Worm (Caenorhabditis elegans) whole organism, mixed stage, embryonic: ENCODE results near the gene bcc-1.
A peak's percentile ranks its signal among the peaks of the same experiment; 100 is the strongest.

Experiments
- M03D4.4 ChIP-seq: sonication (generic microtip); optimal IDR thresholded peaks from 2 replicates; lab custom pipeline; 2017; ENCODE audit warnings: mild to moderate bottlenecking, missing genetic modification characterization, missing compliant biosample characterization
- bed-3 ChIP-seq: fragments of 200-800 bp; sonication (Bioruptor generic); optimal IDR thresholded peaks from 3 replicates; lab custom pipeline; 2018; ENCODE audit warnings: mild to moderate bottlenecking, missing genetic modification characterization, moderate library complexity, missing compliant biosample characterization
- blmp-1 ChIP-seq: fragments of 150-350 bp; optimal IDR thresholded peaks from 2 replicates; lab custom pipeline; 2014; ENCODE audit warnings: missing biosample characterization, missing genetic modification characterization
- ceh-39 ChIP-seq: fragments of 150-350 bp; optimal IDR thresholded peaks from 2 replicates; lab custom pipeline; 2014; ENCODE audit warnings: missing biosample characterization, missing genetic modification characterization
- ceh-43 ChIP-seq: fragments of 200-800 bp; sonication (Bioruptor generic); optimal IDR thresholded peaks from 2 replicates; lab custom pipeline; 2018; ENCODE audit warnings: mild to moderate bottlenecking, missing genetic modification characterization, moderate library complexity, missing compliant biosample characterization
- ceh-83 ChIP-seq: fragments of 200-800 bp; sonication (Bioruptor generic); optimal IDR thresholded peaks from 2 replicates; lab custom pipeline; 2018; ENCODE audit warnings: mild to moderate bottlenecking, missing genetic modification characterization, missing compliant biosample characterization
- ces-1 ChIP-seq: fragments of 150-350 bp; optimal IDR thresholded peaks from 2 replicates; lab custom pipeline; 2014; ENCODE audit warnings: missing biosample characterization, missing genetic modification reagents, missing genetic modification characterization
- cnd-1 ChIP-seq: fragments of 200-800 bp; sonication (Bioruptor generic); optimal IDR thresholded peaks from 2 replicates; lab custom pipeline; 2018; ENCODE audit warnings: mild to moderate bottlenecking, missing genetic modification characterization, missing compliant biosample characterization
- drap-1 ChIP-seq: fragments of 200-800 bp; sonication (Bioruptor generic); optimal IDR thresholded peaks from 3 replicates; lab custom pipeline; 2018; ENCODE audit warnings: mild to moderate bottlenecking, missing genetic modification characterization, missing compliant biosample characterization
- elt-1 ChIP-seq: sonication (generic microtip); optimal IDR thresholded peaks from 2 replicates; lab custom pipeline; 2017; ENCODE audit warnings: missing genetic modification characterization, mild to moderate bottlenecking, missing compliant biosample characterization, antibody characterized with exemption, moderate library complexity, borderline replicate concordance; ENCODE audit not compliant: insufficient read depth
- elt-3 ChIP-seq: fragments of 150-350 bp; optimal IDR thresholded peaks from 2 replicates; lab custom pipeline; 2014; ENCODE audit warnings: missing biosample characterization, missing genetic modification characterization
- flh-1 ChIP-seq: fragments of 200-800 bp; sonication (Bioruptor generic); optimal IDR thresholded peaks from 2 replicates; lab custom pipeline; 2018; ENCODE audit warnings: mild to moderate bottlenecking, missing genetic modification characterization, moderate library complexity, missing compliant biosample characterization
- ham-2 ChIP-seq: fragments of 200-800 bp; sonication (Bioruptor generic); optimal IDR thresholded peaks from 2 replicates; lab custom pipeline; 2018; ENCODE audit warnings: mild to moderate bottlenecking, missing genetic modification characterization, missing compliant biosample characterization
- hlh-1 ChIP-seq: fragments of 150-350 bp; optimal IDR thresholded peaks from 2 replicates; lab custom pipeline; 2014; ENCODE audit warnings: missing biosample characterization, missing genetic modification reagents, missing genetic modification characterization
- lin-13 ChIP-seq: fragments of 150-350 bp; optimal IDR thresholded peaks from 2 replicates; lab custom pipeline; 2014; ENCODE audit warnings: missing biosample characterization, missing genetic modification characterization
- lin-32 ChIP-seq: fragments of 200-800 bp; sonication (Bioruptor generic); optimal IDR thresholded peaks from 2 replicates; lab custom pipeline; 2018; ENCODE audit warnings: mild to moderate bottlenecking, missing genetic modification characterization, missing compliant biosample characterization
- lsy-2 ChIP-seq: fragments of 150-350 bp; optimal IDR thresholded peaks from 2 replicates; lab custom pipeline; 2014; ENCODE audit warnings: missing biosample characterization, missing genetic modification characterization
- mab-5 ChIP-seq: fragments of 150-350 bp; optimal IDR thresholded peaks from 2 replicates; lab custom pipeline; 2014; ENCODE audit warnings: missing biosample characterization, missing genetic modification characterization
- mep-1 ChIP-seq: fragments of 150-350 bp; optimal IDR thresholded peaks from 2 replicates; lab custom pipeline; 2017; ENCODE audit warnings: missing biosample characterization, missing genetic modification reagents, missing genetic modification characterization, inconsistent platforms
- nhr-2 ChIP-seq: fragments of 150-350 bp; optimal IDR thresholded peaks from 2 replicates; lab custom pipeline; 2014; ENCODE audit warnings: missing biosample characterization, missing genetic modification characterization
- nhr-237 ChIP-seq: fragments of 150-350 bp; optimal IDR thresholded peaks from 2 replicates; lab custom pipeline; 2014; ENCODE audit warnings: missing biosample characterization, missing genetic modification characterization
- nhr-28 ChIP-seq: fragments of 150-350 bp; optimal IDR thresholded peaks from 2 replicates; lab custom pipeline; 2014; ENCODE audit warnings: missing biosample characterization, missing genetic modification characterization
- nhr-76 ChIP-seq: sonication (generic microtip); optimal IDR thresholded peaks from 2 replicates; lab custom pipeline; 2017; ENCODE audit warnings: missing biosample characterization, missing genetic modification characterization
- pha-4 ChIP-seq: fragments of 150-350 bp; optimal IDR thresholded peaks from 2 replicates; lab custom pipeline; 2018; ENCODE audit warnings: missing biosample characterization, missing genetic modification reagents, missing genetic modification characterization
- sem-2 ChIP-seq: fragments of 200-800 bp; sonication (Bioruptor generic); optimal IDR thresholded peaks from 2 replicates; lab custom pipeline; 2018; ENCODE audit warnings: mild to moderate bottlenecking, missing genetic modification characterization, missing compliant biosample characterization
- sptf-1 ChIP-seq: sonication (generic microtip); optimal IDR thresholded peaks from 2 replicates; lab custom pipeline; 2017; ENCODE audit warnings: mild to moderate bottlenecking, missing genetic modification characterization, moderate library complexity, missing compliant biosample characterization
- tbx-8 ChIP-seq: fragments of 200-800 bp; sonication (Bioruptor generic); optimal IDR thresholded peaks from 2 replicates; lab custom pipeline; 2018; ENCODE audit warnings: mild to moderate bottlenecking, missing genetic modification characterization, moderate library complexity, missing compliant biosample characterization
- unc-120 ChIP-seq: sonication (generic microtip); optimal IDR thresholded peaks from 2 replicates; lab custom pipeline; 2017; ENCODE audit warnings: missing genetic modification characterization, missing compliant biosample characterization; ENCODE audit not compliant: poor library complexity, severe bottlenecking
- unc-39 ChIP-seq: fragments of 150-350 bp; optimal IDR thresholded peaks from 2 replicates; lab custom pipeline; 2014; ENCODE audit warnings: missing biosample characterization, missing genetic modification characterization
- unc-62 ChIP-seq: fragments of 150-350 bp; optimal IDR thresholded peaks from 2 replicates; lab custom pipeline; 2014; ENCODE audit warnings: missing biosample characterization, missing genetic modification reagents, missing genetic modification characterization
- zip-8 ChIP-seq: fragments of 150-350 bp; optimal IDR thresholded peaks from 2 replicates; lab custom pipeline; 2014; ENCODE audit warnings: missing biosample characterization, missing genetic modification characterization
- ztf-11 ChIP-seq: fragments of 150-350 bp; optimal IDR thresholded peaks from 2 replicates; lab custom pipeline; 2014; ENCODE audit warnings: missing biosample characterization, missing genetic modification characterization

The bcc-1 gene

ce11 chrIV:11051963-11052362 is 40.4 kb downstream of the bcc-1 start:
- TF ChIP-seq unc-120 (no peak), M03D4.4 (tag; lab: Kevin White, UChicago) (no peak), nhr-28 (tag; lab: Kevin White, UChicago) (no peak), nhr-2 (tag; lab: Kevin White, UChicago) (no peak), flh-1 (GFP tag; lab: Kevin White, UChicago) (no peak), nhr-76 (tag; lab: Kevin White, UChicago) (no peak), cnd-1 (tag; lab: Kevin White, UChicago) (no peak), mab-5 (no peak), zip-8 (tag; lab: Kevin White, UChicago) (no peak), lin-13 (no peak), sptf-1 (tag; lab: Kevin White, UChicago) (no peak), ham-2 (GFP tag; lab: Kevin White, UChicago) (no peak), ceh-43 (no peak), ztf-11 (tag; lab: Kevin White, UChicago) (no peak), mep-1 (no peak), sem-2 (GFP tag; lab: Kevin White, UChicago) (no peak)

ce11 chrIV:11049806-11050205 is 42.5 kb downstream of the bcc-1 start, which contains the start of gene F36H1.3:
F36H1.3 (plus strand) TSS chrIV:11050128.
- TF ChIP-seq unc-39 (tag; lab: Kevin White, UChicago) (no peak), ztf-11 (tag; lab: Kevin White, UChicago) (no peak), ham-2 (GFP tag; lab: Kevin White, UChicago) (no peak), nhr-2 (tag; lab: Kevin White, UChicago) (no peak), blmp-1 (tag; lab: Kevin White, UChicago) (no peak), tbx-8 (GFP tag; lab: Kevin White, UChicago) (no peak), ceh-83 (GFP tag; lab: Kevin White, UChicago) (no peak), drap-1 (no peak), ces-1 (GFP tag; lab: Kevin White, UChicago) (no peak), lin-32 (GFP tag; lab: Kevin White, UChicago) (no peak), nhr-76 (tag; lab: Kevin White, UChicago) (no peak), nhr-237 (no peak), ceh-39 (tag; lab: Kevin White, UChicago) (no peak)

- TF ChIP-seq ham-2 (GFP tag; lab: Kevin White, UChicago) (no peak), ces-1 (GFP tag; lab: Kevin White, UChicago) (peak; percentile 79), elt-1 (no peak), unc-62 (GFP tag; lab: Kevin White, UChicago) (no peak), zip-8 (tag; lab: Kevin White, UChicago) (no peak), blmp-1 (tag; lab: Kevin White, UChicago) (no peak), cnd-1 (tag; lab: Kevin White, UChicago) (peak; percentile 18), mep-1 (no peak)
These were observed 43.5 kb downstream of the bcc-1 start, which contains the start of gene F36H1.11 for ce11 chrIV:11048871-11049270. F36H1.11 (plus strand) TSS chrIV:11049171.

ce11 chrIV:11044377-11044776 is 48.0 kb downstream of the bcc-1 start:
- TF ChIP-seq nhr-76 (tag; lab: Kevin White, UChicago) (no peak), M03D4.4 (tag; lab: Kevin White, UChicago) (no peak), elt-3 (no peak), mab-5 (no peak), unc-120 (no peak), bed-3 (no peak), ceh-43 (no peak), nhr-237 (no peak), pha-4 (tag; lab: Kevin White, UChicago) (no peak), unc-62 (GFP tag; lab: Kevin White, UChicago) (no peak), ces-1 (GFP tag; lab: Kevin White, UChicago) (no peak), lsy-2 (tag; lab: Kevin White, UChicago) (no peak), ham-2 (GFP tag; lab: Kevin White, UChicago) (no peak), elt-1 (no peak)

ce11 chrIV:11038665-11039064 is 53.7 kb downstream of the bcc-1 start:
- TF ChIP-seq lin-32 (GFP tag; lab: Kevin White, UChicago) = no peak
- no peak for TF ChIP-seq pha-4 (tag; lab: Kevin White, UChicago)
- TF ChIP-seq zip-8 (tag; lab: Kevin White, UChicago) = no peak
- no peak for TF ChIP-seq lsy-2 (tag; lab: Kevin White, UChicago)
- peak; percentile 13 for TF ChIP-seq ces-1 (GFP tag; lab: Kevin White, UChicago)
- no peak for TF ChIP-seq blmp-1 (tag; lab: Kevin White, UChicago)
- peak; percentile 7 for TF ChIP-seq hlh-1 (tag; lab: Kevin White, UChicago)
- TF ChIP-seq ham-2 (GFP tag; lab: Kevin White, UChicago) = peak; percentile 20
